Fruit fly (Drosophila melanogaster): ENCODE data around the gene CG46320.
A peak's percentile ranks its signal among the peaks of the same experiment; 100 is the strongest.

DNA sequence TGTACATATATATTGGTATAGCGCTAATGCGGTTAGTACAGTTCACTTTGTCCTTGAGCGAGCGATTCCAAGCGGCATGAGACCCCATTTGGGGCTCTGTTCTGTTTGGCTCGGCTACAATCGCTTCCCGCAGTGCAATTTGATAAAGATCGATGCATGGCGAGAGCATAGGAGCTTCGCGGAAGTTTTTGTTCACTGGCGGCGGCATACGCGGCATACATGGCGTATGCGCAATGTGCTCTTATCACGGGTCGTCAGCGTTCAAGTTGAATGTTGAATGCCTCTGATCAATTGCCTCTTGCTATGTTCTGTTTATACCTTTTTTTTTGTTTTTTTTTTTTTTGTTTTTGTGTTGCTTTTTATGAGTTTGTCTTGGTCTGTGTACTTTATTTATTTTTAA is 22.8 kb upstream of the CG46320 start:
- no peak for TF ChIP-seq toe (GFP tag; optimal IDR thresholded peaks at IDR 0.05)
- TF ChIP-seq ovo (GFP tag; optimal IDR thresholded peaks at IDR 0.05): no peak
- TF ChIP-seq CG14711 (tag; optimal IDR thresholded peaks at IDR 0.05): no peak
- no peak for TF ChIP-seq CG7045 (GFP tag; optimal IDR thresholded peaks at IDR 0.05)
- TF ChIP-seq CG33017 (tag; optimal IDR thresholded peaks at IDR 0.05): no peak
- TF ChIP-seq cnc (optimal IDR thresholded peaks at IDR 0.05): no peak
- TF ChIP-seq kay (GFP tag; ENCODE audit: borderline replicate concordance): peak; percentile 44
- TF ChIP-seq CG12768 (GFP tag; optimal IDR thresholded peaks at IDR 0.05): no peak
- TF ChIP-seq CG11617 (GFP tag; optimal IDR thresholded peaks at IDR 0.05): no peak
- no peak for TF ChIP-seq CG5204 (GFP tag; optimal IDR thresholded peaks at IDR 0.05)
- no peak for TF ChIP-seq Mnt (GFP tag; optimal IDR thresholded peaks at IDR 0.05)
- TF ChIP-seq Crg-1 (GFP tag; optimal IDR thresholded peaks at IDR 0.05): no peak

Data from whole organism, adult.